Worm (Caenorhabditis elegans) whole organism, L4 larva: ENCODE results near the gene F36H5.10.

ENCODE experiments used
- D1046.2 ChIP-seq: fragments of 200-800 bp; sonication (Bioruptor generic); IDR thresholded peaks from 2 replicates; pipeline ENCODE4 v1.3.6; 2022; ENCODE audit warnings: missing genetic modification characterization, missing compliant biosample characterization
- F10B5.3 ChIP-seq: sonication (generic microtip); optimal IDR thresholded peaks from 2 replicates; lab custom pipeline; 2016; ENCODE audit warnings: mild to moderate bottlenecking, missing genetic modification characterization, missing compliant biosample characterization
- F44E2.7 ChIP-seq: fragments of 200-800 bp; sonication (Bioruptor generic); IDR thresholded peaks from 2 replicates; pipeline ENCODE4 v2.1.2; 2022; ENCODE audit warnings: missing genetic modification characterization, missing compliant biosample characterization
- T20F7.1 ChIP-seq: fragments of 200-800 bp; sonication (Bioruptor generic); optimal IDR thresholded peaks from 2 replicates; lab custom pipeline; 2018; ENCODE audit warnings: mild to moderate bottlenecking, missing genetic modification characterization, missing compliant biosample characterization
- T26A8.4 ChIP-seq: fragments of 200-800 bp; sonication (Bioruptor generic); IDR thresholded peaks from 2 replicates; pipeline ENCODE4 v1.3.6; 2022; ENCODE audit warnings: missing genetic modification characterization, missing compliant biosample characterization
- Y105C5A.15 ChIP-seq: fragments of 200-800 bp; sonication (Bioruptor generic); IDR thresholded peaks from 2 replicates; pipeline ENCODE4 v1.3.6; 2022; ENCODE audit warnings: missing genetic modification characterization, missing compliant biosample characterization
- Y5F2A.4 ChIP-seq: fragments of 200-800 bp; sonication (Bioruptor generic); optimal IDR thresholded peaks from 2 replicates; lab custom pipeline; 2018; ENCODE audit warnings: mild to moderate bottlenecking, missing genetic modification characterization, missing compliant biosample characterization
- ZK546.5 ChIP-seq, 2 experiments: sonication (generic microtip); optimal IDR thresholded peaks; 2 replicates each; lab custom pipeline; 2017; ENCODE audit warnings: missing biosample characterization in 2 of 2, missing genetic modification characterization in 2 of 2
- aha-1 ChIP-seq: fragments of 150-350 bp; peaks from one replicate; lab custom pipeline; 2014; ENCODE audit warnings: missing biosample characterization, missing genetic modification characterization
- ama-1 ChIP-seq: fragments of 150-350 bp; optimal IDR thresholded peaks from 2 replicates; lab custom pipeline; 2014; ENCODE audit warnings: inconsistent platforms, mixed read lengths
- ceh-32 ChIP-seq: sonication (generic microtip); optimal IDR thresholded peaks from 2 replicates; lab custom pipeline; 2016; ENCODE audit warnings: mild to moderate bottlenecking, missing genetic modification characterization, missing compliant biosample characterization; ENCODE audit not compliant: poor library complexity
- ceh-44 ChIP-seq: fragments of 200-800 bp; sonication (Bioruptor generic); IDR thresholded peaks from 2 replicates; pipeline ENCODE4 v1.3.6; 2022; ENCODE audit warnings: missing genetic modification reagents, missing genetic modification characterization, missing compliant biosample characterization
- daf-12 ChIP-seq: fragments of 150-350 bp; optimal IDR thresholded peaks from 2 replicates; lab custom pipeline; 2014; ENCODE audit warnings: missing biosample characterization, missing genetic modification reagents, missing genetic modification characterization
- daf-19 ChIP-seq: fragments of 200-800 bp; sonication (Bioruptor generic); conservative IDR thresholded peaks from 2 replicates; pipeline ENCODE4 v1.3.6; 2022; ENCODE audit warnings: missing genetic modification characterization, missing compliant biosample characterization
- dmd-6 ChIP-seq: fragments of 200-800 bp; sonication (Bioruptor generic); IDR thresholded peaks from 2 replicates; pipeline ENCODE4 v1.3.6; 2022; ENCODE audit warnings: missing genetic modification reagents, missing genetic modification characterization, missing compliant biosample characterization
- dve-1 ChIP-seq: sonication (generic microtip); optimal IDR thresholded peaks from 2 replicates; lab custom pipeline; 2017; ENCODE audit warnings: antibody characterized with exemption, mild to moderate bottlenecking, missing genetic modification characterization, missing compliant biosample characterization; ENCODE audit not compliant: insufficient read depth
- fkh-10 ChIP-seq: fragments of 150-350 bp; optimal IDR thresholded peaks from 2 replicates; lab custom pipeline; 2014; ENCODE audit warnings: missing biosample characterization, missing genetic modification reagents, missing genetic modification characterization
- fos-1 ChIP-seq: fragments of 150-350 bp; optimal IDR thresholded peaks from 2 replicates; lab custom pipeline; 2014; ENCODE audit warnings: missing biosample characterization, missing genetic modification characterization
- jun-1 ChIP-seq: fragments of 150-350 bp; optimal IDR thresholded peaks from 2 replicates; lab custom pipeline; 2014; ENCODE audit warnings: missing biosample characterization, missing genetic modification reagents, missing genetic modification characterization
- lim-7 ChIP-seq: fragments of 200-800 bp; sonication (Bioruptor generic); IDR thresholded peaks from 2 replicates; pipeline ENCODE4 v1.3.6; 2022; ENCODE audit warnings: missing genetic modification characterization, missing compliant biosample characterization
- lin-1 ChIP-seq: fragments of 200-800 bp; sonication (Bioruptor generic); IDR thresholded peaks from 2 replicates; pipeline ENCODE4 v1.3.6; 2022; ENCODE audit warnings: missing genetic modification reagents, missing genetic modification characterization, missing compliant biosample characterization
- lsy-2 ChIP-seq, 2 experiments: fragments of 150-350 bp in 1 of 2; sonication (generic microtip) in 1 of 2; optimal IDR thresholded peaks; 2 replicates each; lab custom pipeline; 2014 to 2017; ENCODE audit warnings: missing biosample characterization in 2 of 2, missing genetic modification characterization in 2 of 2
- madf-5 ChIP-seq, 2 experiments: fragments of 200-800 bp; sonication (Bioruptor generic); IDR thresholded peaks; 2 replicates each; pipeline ENCODE4 v1.3.6; 2022; ENCODE audit warnings: missing compliant biosample characterization in 2 of 2, missing genetic modification characterization in 2 of 2
- mdt-29 ChIP-seq: fragments of 200-800 bp; sonication (Bioruptor generic); IDR thresholded peaks from 2 replicates; pipeline ENCODE4 v1.3.6; 2022; ENCODE audit warnings: missing genetic modification reagents, missing genetic modification characterization, missing compliant biosample characterization
- nhr-10 ChIP-seq: fragments of 150-350 bp; optimal IDR thresholded peaks from 2 replicates; lab custom pipeline; 2014; ENCODE audit warnings: missing biosample characterization, missing genetic modification characterization
- nhr-11 ChIP-seq: fragments of 150-350 bp; optimal IDR thresholded peaks from 2 replicates; lab custom pipeline; 2014; ENCODE audit warnings: missing biosample characterization, missing genetic modification characterization
- nhr-237 ChIP-seq: sonication (generic microtip); optimal IDR thresholded peaks from 2 replicates; lab custom pipeline; 2017; ENCODE audit warnings: missing biosample characterization, missing genetic modification characterization
- nhr-41 ChIP-seq: fragments of 200-800 bp; sonication (Bioruptor generic); IDR thresholded peaks from 2 replicates; pipeline ENCODE4 v1.3.6; 2022; ENCODE audit warnings: missing genetic modification reagents, missing genetic modification characterization, missing compliant biosample characterization
- nhr-6 ChIP-seq: fragments of 150-350 bp; optimal IDR thresholded peaks from 2 replicates; lab custom pipeline; 2014; ENCODE audit warnings: missing biosample characterization, missing genetic modification characterization
- pha-4 ChIP-seq, 2 experiments: fragments of 150-350 bp in 1 of 2; fragments of 200-800 bp in 1 of 2; sonication (Bioruptor generic) in 1 of 2; IDR thresholded peaks in 1 of 2; optimal IDR thresholded peaks in 1 of 2; 2 replicates each; pipeline versions ENCODE4 v1.3.6 to Lab custom; 2014 to 2022; ENCODE audit warnings: missing genetic modification characterization in 2 of 2, missing genetic modification reagents in 2 of 2, missing biosample characterization in 1 of 2, missing compliant biosample characterization in 1 of 2
- php-3 ChIP-seq: fragments of 200-800 bp; sonication (Bioruptor generic); IDR thresholded peaks from 2 replicates; pipeline ENCODE4 v1.3.6; 2022; ENCODE audit warnings: missing genetic modification reagents, missing genetic modification characterization, missing compliant biosample characterization
- pqm-1 ChIP-seq: sonication (generic microtip); optimal IDR thresholded peaks from 2 replicates; lab custom pipeline; 2017; ENCODE audit warnings: missing biosample characterization, missing genetic modification characterization
- skn-1 ChIP-seq: fragments of 150-350 bp; optimal IDR thresholded peaks from 2 replicates; lab custom pipeline; 2014; ENCODE audit warnings: missing biosample characterization, missing genetic modification characterization
- snpc-4 ChIP-seq: fragments of 150-350 bp; optimal IDR thresholded peaks from 2 replicates; lab custom pipeline; 2014; ENCODE audit warnings: missing biosample characterization, missing genetic modification characterization
- spr-3 ChIP-seq: fragments of 200-800 bp; sonication (Bioruptor generic); optimal IDR thresholded peaks from 2 replicates; lab custom pipeline; 2018; ENCODE audit warnings: mild to moderate bottlenecking, missing genetic modification characterization, missing compliant biosample characterization
- tag-97 ChIP-seq: fragments of 200-800 bp; sonication (Bioruptor generic); IDR thresholded peaks from 2 replicates; pipeline ENCODE4 v1.3.6; 2022; ENCODE audit warnings: missing genetic modification characterization, missing compliant biosample characterization

Gene F36H5.10

ce11 chrII:1757033-1757432 is at the start of gene F36H5.10:
Gene F36H5.10, plus strand, starts transcription at chrII:1757333.
- no peak for TF ChIP-seq ceh-32 (tag; lab: Kevin White, UChicago)
- peak; percentile 7 for TF ChIP-seq aha-1
- TF ChIP-seq, all 104 proteins: peak for 1

DNA sequence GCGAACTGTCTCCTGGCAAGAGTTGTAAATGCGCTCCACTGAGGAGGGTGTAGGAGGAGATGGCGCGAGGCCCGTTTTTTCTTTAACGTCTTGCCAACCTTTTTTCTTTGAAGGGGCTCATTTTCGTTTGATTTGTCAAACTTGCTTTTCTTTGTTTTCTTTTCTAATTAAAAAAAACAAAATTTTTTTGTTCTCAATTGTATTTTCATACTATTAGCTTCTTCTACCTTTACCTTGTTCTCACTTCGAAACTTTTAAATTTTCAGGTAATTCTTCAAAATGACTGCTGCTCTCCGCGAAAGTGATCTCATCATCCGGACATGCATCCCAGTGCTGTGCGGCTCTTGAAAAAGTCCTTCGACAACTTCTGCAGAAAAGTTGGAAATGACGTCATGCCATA is 47.2 kb upstream of the F36H5.10 start, which contains the start of gene fbxa-184:
Gene fbxa-184, plus strand, starts transcription at position 301 of the 400 bp plus-strand sequence.
- TF ChIP-seq aha-1 (peak; percentile 28), fos-1 (no peak)

DNA sequence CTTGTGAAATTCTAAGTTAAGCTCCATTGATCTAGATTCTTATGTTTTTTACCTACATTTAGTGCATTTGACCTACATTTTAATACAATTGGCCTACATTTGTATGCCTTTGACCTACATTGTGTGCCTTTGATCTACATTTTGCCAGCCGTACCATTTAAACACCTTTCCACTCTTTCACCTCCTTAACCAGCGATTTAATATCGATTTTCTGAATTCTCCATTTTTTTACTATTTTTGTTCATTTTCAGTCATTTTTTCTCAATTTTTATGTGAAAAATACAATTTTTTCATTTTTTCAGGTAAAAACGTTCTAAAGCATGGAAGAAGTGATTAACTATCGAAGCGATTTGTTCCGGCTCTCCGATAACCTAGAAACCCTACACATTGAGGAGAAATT is 44.2 kb upstream of the F36H5.10 start, which contains the start of gene btb-7:
Gene btb-7, plus strand, starts transcription at position 301 of the 400 bp plus-strand sequence.
- TF ChIP-seq nhr-237 (tag; lab: Kevin White, UChicago) (no peak), madf-5 (GFP tag; IDR thresholded peaks at IDR 0.05; lab: Robert Waterston, UW) (no peak), nhr-11 (tag; lab: Kevin White, UChicago) (no peak), skn-1 (tag; lab: Kevin White, UChicago) (no peak)
- TF ChIP-seq, all 104 proteins: peak for 0

DNA sequence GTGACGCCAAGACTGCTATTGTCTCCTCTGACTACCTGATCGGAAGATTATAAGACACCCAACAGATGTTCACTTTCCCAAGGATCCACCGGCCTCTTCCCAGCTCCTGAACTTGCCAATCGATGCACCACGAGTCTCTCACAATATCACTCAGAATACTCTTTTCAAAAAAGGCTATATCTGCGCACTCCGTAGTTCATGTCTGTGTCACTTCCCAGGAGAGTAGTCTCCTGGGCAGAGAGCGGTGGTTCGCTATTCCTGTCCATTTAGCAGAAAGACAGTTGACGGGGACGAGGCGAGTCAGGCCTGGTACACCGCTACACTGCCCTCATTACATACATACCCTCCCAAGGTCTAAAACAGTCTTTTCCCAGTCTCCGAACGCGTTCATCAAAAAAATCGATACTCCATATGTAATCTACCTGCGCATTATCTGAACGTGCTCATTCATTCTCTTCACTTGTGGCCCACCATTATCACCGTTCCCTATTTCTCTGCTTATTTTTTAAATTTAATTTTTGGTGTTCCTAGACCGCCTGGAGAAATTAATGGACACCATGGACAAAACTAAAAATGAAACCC is 42.3 kb upstream of the F36H5.10 start, which contains the start of gene btb-6:
Gene btb-6, plus strand, starts transcription at position 532 of the 582 bp plus-strand sequence.
- TF ChIP-seq pqm-1 (tag; lab: Kevin White, UChicago) (no peak), fkh-10 (GFP tag; lab: Kevin White, UChicago) (no peak), tag-97 (no peak), lsy-2 (tag; optimal IDR thresholded peaks at IDR 0.05; lab: Kevin White, UChicago) (no peak), ama-1 (lab: Kevin White, UChicago) (no peak), T20F7.1 (no peak), daf-19 (GFP tag; lab: Robert Waterston, UW) (no peak), mdt-29 (GFP tag; lab: Robert Waterston, UW) (no peak), snpc-4 (tag; lab: Kevin White, UChicago) (no peak), php-3 (GFP tag; lab: Robert Waterston, UW) (no peak), T26A8.4 (GFP tag; lab: Robert Waterston, UW) (no peak), lin-1 (GFP tag; lab: Robert Waterston, UW) (no peak), nhr-41 (no peak), F44E2.7 (GFP tag; lab: Robert Waterston, UW) (no peak)

- TF ChIP-seq dve-1 (tag; lab: Kevin White, UChicago) = no peak
- TF ChIP-seq Y105C5A.15 = no peak
- TF ChIP-seq ZK546.5 (tag; optimal IDR thresholded peaks at IDR 0.05; lab: Kevin White, UChicago) = no peak
- TF ChIP-seq dmd-6 (GFP tag; lab: Robert Waterston, UW) = no peak
- no peak for TF ChIP-seq pha-4 (GFP tag; IDR thresholded peaks at IDR 0.05; lab: Robert Waterston, UW)
- no peak for TF ChIP-seq pha-4 (tag; optimal IDR thresholded peaks at IDR 0.05; lab: Kevin White, UChicago)
- no peak for TF ChIP-seq D1046.2 (GFP tag; lab: Robert Waterston, UW)
- TF ChIP-seq daf-12 (tag; lab: Kevin White, UChicago) = no peak
- TF ChIP-seq Y5F2A.4 (GFP tag; lab: Kevin White, UChicago) = no peak
- no peak for TF ChIP-seq lim-7 (GFP tag; lab: Robert Waterston, UW)
- no peak for TF ChIP-seq spr-3 (GFP tag; lab: Kevin White, UChicago)
- no peak for TF ChIP-seq madf-5 (GFP tag; IDR thresholded peaks at IDR 0.05; lab: Robert Waterston, UW)
These were observed 38.0 kb upstream of the F36H5.10 start, which contains the start of gene fbxb-48 for ce11 chrII:1719153-1719552. Gene fbxb-48, minus strand, starts transcription at chrII:1719253.

- TF ChIP-seq nhr-10 (tag; lab: Kevin White, UChicago) (no peak), F10B5.3 (tag; lab: Kevin White, UChicago) (no peak), nhr-6 (tag; lab: Kevin White, UChicago) (no peak), jun-1 (tag; lab: Kevin White, UChicago) (no peak), ceh-44 (GFP tag; lab: Robert Waterston, UW) (no peak)
These were observed 34.7 kb upstream of the F36H5.10 start, which contains the start of the genes fbxb-5 and btb-8 for ce11 chrII:1722394-1722793. Gene fbxb-5, minus strand, starts transcription at chrII:1722494. Gene btb-8, plus strand, starts transcription at chrII:1722770.
